Fruit fly (Drosophila melanogaster): ENCODE data around the gene CG7691.

CG7691 gene

dm6 chr3R:18573699-18574259 lies 14.1 kb downstream of the CG7691 start (continued):
- TF ChIP-seq CG31441 (GFP tag; IDR thresholded peaks at IDR 0.05): peak; percentile 97
- TF ChIP-seq mirr (GFP tag; optimal IDR thresholded peaks at IDR 0.05): peak; percentile 73
- TF ChIP-seq Doc3 (GFP tag; IDR thresholded peaks at IDR 0.05; ENCODE audit: partially characterized antibody): no peak
- no peak for TF ChIP-seq Dfd (GFP tag; optimal IDR thresholded peaks at IDR 0.05)
- TF ChIP-seq Awh (GFP tag; IDR thresholded peaks at IDR 0.05): peak; percentile 79; the same call in 1 of the 2 replicates
- peak; percentile 89 for TF ChIP-seq croc (GFP tag; conservative IDR thresholded peaks at IDR 0.05)
- TF ChIP-seq Sox102F (GFP tag; optimal IDR thresholded peaks at IDR 0.05): peak; percentile 96
- peak; percentile 95 for TF ChIP-seq CHES-1-like (GFP tag; optimal IDR thresholded peaks at IDR 0.05)
- peak; percentile 56; the same call in 1 of the 2 replicates for TF ChIP-seq CkIIα-i1 (GFP tag; IDR thresholded peaks at IDR 0.05)
- TF ChIP-seq bbx (GFP tag; IDR thresholded peaks at IDR 0.05; ENCODE audit: partially characterized antibody): no peak
- TF ChIP-seq chif (GFP tag; optimal IDR thresholded peaks at IDR 0.05): peak; percentile 93 to 94
- TF ChIP-seq BtbVII (GFP tag; optimal IDR thresholded peaks at IDR 0.05): peak; percentile 92
- TF ChIP-seq Aef1 (GFP tag; IDR thresholded peaks at IDR 0.05): peak; percentile 84
- TF ChIP-seq Ssrp (tag; optimal IDR thresholded peaks at IDR 0.05): peak; percentile 95
- TF ChIP-seq CG17612 (GFP tag; IDR thresholded peaks at IDR 0.05): peak; percentile 67; the same call in 1 of the 2 replicates
- peak; percentile 95 for TF ChIP-seq Bteb2 (GFP tag; optimal IDR thresholded peaks at IDR 0.05)
- peak; percentile 93 for TF ChIP-seq caup (GFP tag; optimal IDR thresholded peaks at IDR 0.05; ENCODE audit: severe bottlenecking)
- TF ChIP-seq bsh (GFP tag; optimal IDR thresholded peaks at IDR 0.05): peak; percentile 94 to 95
- TF ChIP-seq wor (GFP tag; IDR thresholded peaks at IDR 0.05): peak; percentile 87
- peak; percentile 86 for TF ChIP-seq CG14050 (GFP tag; IDR thresholded peaks at IDR 0.05)
- TF ChIP-seq ssp (GFP tag; IDR thresholded peaks at IDR 0.05): peak; percentile 84
- TF ChIP-seq Jarid2 (GFP tag; optimal IDR thresholded peaks at IDR 0.05): peak; percentile 79
- TF ChIP-seq pfk (GFP tag; optimal IDR thresholded peaks at IDR 0.05): peak; percentile 86
- peak; percentile 94 for TF ChIP-seq CG4424 (GFP tag; optimal IDR thresholded peaks at IDR 0.05)
- TF ChIP-seq sr (GFP tag; IDR thresholded peaks at IDR 0.05): no peak
- peak; percentile 88 for TF ChIP-seq crc (GFP tag; optimal IDR thresholded peaks at IDR 0.05)
- TF ChIP-seq hth (optimal IDR thresholded peaks at IDR 0.05): no peak
- peak; percentile 88 for TF ChIP-seq klu (GFP tag; IDR thresholded peaks at IDR 0.05)
- TF ChIP-seq trh (GFP tag; optimal IDR thresholded peaks at IDR 0.05): peak; percentile 64
- peak; percentile 73 for TF ChIP-seq E2f2 (GFP tag; IDR thresholded peaks at IDR 0.05)
- TF ChIP-seq HmgD (GFP tag; optimal IDR thresholded peaks at IDR 0.05): peak; percentile 61
- TF ChIP-seq C15 (GFP tag; IDR thresholded peaks at IDR 0.05): peak; percentile 81; the same call in 2 of the 3 replicates
- TF ChIP-seq CG6254 (GFP tag; optimal IDR thresholded peaks at IDR 0.05): peak; percentile 88
- TF ChIP-seq insv (GFP tag; optimal IDR thresholded peaks at IDR 0.05): peak; percentile 0 to 67
- TF ChIP-seq dysf (GFP tag; IDR thresholded peaks at IDR 0.05): peak; percentile 96
- peak; percentile 96 for TF ChIP-seq CG7556 (GFP tag; optimal IDR thresholded peaks at IDR 0.05)
- peak; percentile 93 for TF ChIP-seq CG32532 (GFP tag; IDR thresholded peaks at IDR 0.05)

dm6 chr3R:18577739-18578417 lies 18.2 kb downstream of the CG7691 start:
- TF ChIP-seq gcm2 (GFP tag; optimal IDR thresholded peaks at IDR 0.05): no peak
- TF ChIP-seq Jarid2 (GFP tag; optimal IDR thresholded peaks at IDR 0.05): no peak
- TF ChIP-seq sr (GFP tag; IDR thresholded peaks at IDR 0.05): no peak
- no peak for TF ChIP-seq Gsc (GFP tag; IDR thresholded peaks at IDR 0.05)
- TF ChIP-seq dysf (GFP tag; IDR thresholded peaks at IDR 0.05): no peak
- no peak for TF ChIP-seq lab (GFP tag; optimal IDR thresholded peaks at IDR 0.05)
- peak; percentile 41 for TF ChIP-seq CG12155 (GFP tag; optimal IDR thresholded peaks at IDR 0.05)
- no peak for TF ChIP-seq so (GFP tag; IDR thresholded peaks at IDR 0.05)
- TF ChIP-seq dimm (GFP tag; IDR thresholded peaks at IDR 0.05): no peak
- TF ChIP-seq BEAF-32 (GFP tag; optimal IDR thresholded peaks at IDR 0.05): no peak
- no peak for TF ChIP-seq MESR4 (GFP tag; optimal IDR thresholded peaks at IDR 0.05)
- TF ChIP-seq Bgb (GFP tag; IDR thresholded peaks at IDR 0.05; ENCODE audit: partially characterized antibody): no peak
- 0 out of 3 replicates have a peak, but pooled peaks have one; percentile 11 for TF ChIP-seq row (GFP tag; IDR thresholded peaks at IDR 0.05)
- TF ChIP-seq croc (GFP tag; conservative IDR thresholded peaks at IDR 0.05): no peak
- no peak for TF ChIP-seq psq (GFP tag; optimal IDR thresholded peaks at IDR 0.05)
- TF ChIP-seq Drgx (GFP tag; IDR thresholded peaks at IDR 0.05): peak; percentile 45; the same call in 1 of the 2 replicates
- no peak for TF ChIP-seq her (GFP tag; optimal IDR thresholded peaks at IDR 0.05)

Data from whole organism, embryonic.